Worm (Caenorhabditis elegans) whole organism, L1 larva: ENCODE data around the gene lec-7.

Experiments
- C04F5.9 ChIP-seq: sonication (generic microtip); optimal IDR thresholded peaks from 2 replicates; lab custom pipeline; 2016; ENCODE audit warnings: missing genetic modification characterization, missing compliant biosample characterization
- C16A3.4 ChIP-seq: fragments of 150-350 bp; optimal IDR thresholded peaks from 2 replicates; lab custom pipeline; 2014; ENCODE audit warnings: missing biosample characterization, missing genetic modification characterization
- C34B4.2 ChIP-seq: sonication (generic microtip); optimal IDR thresholded peaks from 2 replicates; lab custom pipeline; 2017; ENCODE audit warnings: mild to moderate bottlenecking, missing genetic modification characterization, missing compliant biosample characterization
- blmp-1 ChIP-seq: fragments of 150-350 bp; optimal IDR thresholded peaks from 2 replicates; lab custom pipeline; 2014; ENCODE audit warnings: missing biosample characterization, missing genetic modification characterization
- ceh-8 ChIP-seq: fragments of 200-800 bp; sonication (Bioruptor generic); optimal IDR thresholded peaks from 2 replicates; lab custom pipeline; 2018; ENCODE audit warnings: mild to moderate bottlenecking, missing genetic modification characterization, moderate library complexity, missing compliant biosample characterization
- ceh-82 ChIP-seq, 3 experiments: fragments of 150-350 bp in 1 of 3; sonication (generic microtip) in 2 of 3; optimal IDR thresholded peaks; 2 replicates each; lab custom pipeline; 2014 to 2017; ENCODE audit warnings: missing biosample characterization in 3 of 3, missing genetic modification characterization in 3 of 3
- dpl-1 ChIP-seq, 3 experiments: fragments of 150-350 bp in 2 of 3; sonication (generic microtip) in 1 of 3; optimal IDR thresholded peaks; 2 replicates each; lab custom pipeline; 2014 to 2017; ENCODE audit warnings: missing biosample characterization in 3 of 3, missing genetic modification characterization in 3 of 3, missing genetic modification reagents in 3 of 3
- dsc-1 ChIP-seq: sonication (generic microtip); optimal IDR thresholded peaks from 2 replicates; lab custom pipeline; 2016; ENCODE audit warnings: mild to moderate bottlenecking, missing genetic modification characterization, missing compliant biosample characterization
- efl-1 ChIP-seq, 4 experiments: fragments of 150-350 bp; optimal IDR thresholded peaks in 3 of 4; peaks in 1 of 4; 1 replicate in 1 of 4; 2 replicates in 3 of 4; lab custom pipeline; 2014; ENCODE audit warnings: missing biosample characterization in 2 of 4, missing genetic modification characterization in 2 of 4, missing genetic modification reagents in 2 of 4
- ets-5 ChIP-seq: fragments of 200-800 bp; sonication (Bioruptor generic); IDR thresholded peaks from 2 replicates; pipeline ENCODE4 v1.3.6; 2022; ENCODE audit warnings: missing genetic modification characterization, missing compliant biosample characterization
- hlh-4 ChIP-seq: sonication (generic microtip); optimal IDR thresholded peaks from 2 replicates; lab custom pipeline; 2016; ENCODE audit warnings: mild to moderate bottlenecking, missing genetic modification characterization, missing compliant biosample characterization
- isw-1 ChIP-seq: fragments of 200-800 bp; sonication (Bioruptor generic); IDR thresholded peaks from 2 replicates; pipeline ENCODE4 v1.3.6; 2022; ENCODE audit warnings: missing genetic modification characterization, missing compliant biosample characterization
- jun-1 ChIP-seq: fragments of 150-350 bp; optimal IDR thresholded peaks from 2 replicates; lab custom pipeline; 2014; ENCODE audit warnings: missing biosample characterization, missing genetic modification reagents, missing genetic modification characterization
- lin-14 ChIP-seq: fragments of 200-800 bp; sonication (Bioruptor generic); optimal IDR thresholded peaks from 2 replicates; lab custom pipeline; 2018; ENCODE audit warnings: mild to moderate bottlenecking, missing genetic modification characterization, moderate library complexity, missing compliant biosample characterization
- lin-35 ChIP-seq, 2 experiments: fragments of 150-350 bp; optimal IDR thresholded peaks; 2 replicates each; lab custom pipeline; 2014; ENCODE audit warnings: missing biosample characterization in 2 of 2, missing genetic modification characterization in 2 of 2, missing genetic modification reagents in 2 of 2
- mab-9 ChIP-seq: fragments of 200-800 bp; sonication (Bioruptor generic); IDR thresholded peaks from 2 replicates; pipeline ENCODE4 v1.3.6; 2022; ENCODE audit warnings: missing genetic modification reagents, missing genetic modification characterization, missing compliant biosample characterization
- mdl-1 ChIP-seq, 2 experiments: fragments of 150-350 bp; optimal IDR thresholded peaks; 2 replicates each; lab custom pipeline; 2014 to 2017; ENCODE audit warnings: missing biosample characterization in 2 of 2, missing genetic modification characterization in 2 of 2, inconsistent platforms in 1 of 2
- mep-1 ChIP-seq: fragments of 150-350 bp; optimal IDR thresholded peaks from 2 replicates; lab custom pipeline; 2014; ENCODE audit warnings: missing biosample characterization, missing genetic modification characterization
- nhr-11 ChIP-seq: fragments of 150-350 bp; optimal IDR thresholded peaks from 2 replicates; lab custom pipeline; 2014; ENCODE audit warnings: missing biosample characterization, missing genetic modification characterization
- nhr-12 ChIP-seq: sonication (generic microtip); optimal IDR thresholded peaks from 2 replicates; lab custom pipeline; 2017; ENCODE audit warnings: missing biosample characterization, missing genetic modification characterization
- snpc-4 ChIP-seq: fragments of 150-350 bp; optimal IDR thresholded peaks from 2 replicates; lab custom pipeline; 2014; ENCODE audit warnings: missing biosample characterization, missing genetic modification characterization
- sptf-1 ChIP-seq: fragments of 150-350 bp; optimal IDR thresholded peaks from 2 replicates; lab custom pipeline; 2014; ENCODE audit warnings: missing biosample characterization, missing genetic modification characterization
- tbx-2 ChIP-seq: sonication (generic microtip); optimal IDR thresholded peaks from 2 replicates; lab custom pipeline; 2016; ENCODE audit warnings: missing genetic modification characterization, missing compliant biosample characterization
- tlp-1 ChIP-seq: fragments of 150-350 bp; optimal IDR thresholded peaks from 2 replicates; lab custom pipeline; 2014; ENCODE audit warnings: missing biosample characterization, missing genetic modification characterization
- unc-86 ChIP-seq: sonication (generic microtip); optimal IDR thresholded peaks from 2 replicates; lab custom pipeline; 2016; ENCODE audit warnings: missing genetic modification characterization, missing compliant biosample characterization
- vab-15 ChIP-seq: sonication (generic microtip); optimal IDR thresholded peaks from 2 replicates; lab custom pipeline; 2017; ENCODE audit warnings: missing genotype, mild to moderate bottlenecking, missing genetic modification characterization, missing compliant biosample characterization
- xbp-1 ChIP-seq: sonication (generic microtip); optimal IDR thresholded peaks from 2 replicates; lab custom pipeline; 2016; ENCODE audit warnings: missing genetic modification characterization, missing compliant biosample characterization
- zag-1 ChIP-seq: fragments of 150-350 bp; optimal IDR thresholded peaks from 2 replicates; lab custom pipeline; 2014; ENCODE audit warnings: missing biosample characterization, missing genetic modification characterization

The lec-7 gene

DNA sequence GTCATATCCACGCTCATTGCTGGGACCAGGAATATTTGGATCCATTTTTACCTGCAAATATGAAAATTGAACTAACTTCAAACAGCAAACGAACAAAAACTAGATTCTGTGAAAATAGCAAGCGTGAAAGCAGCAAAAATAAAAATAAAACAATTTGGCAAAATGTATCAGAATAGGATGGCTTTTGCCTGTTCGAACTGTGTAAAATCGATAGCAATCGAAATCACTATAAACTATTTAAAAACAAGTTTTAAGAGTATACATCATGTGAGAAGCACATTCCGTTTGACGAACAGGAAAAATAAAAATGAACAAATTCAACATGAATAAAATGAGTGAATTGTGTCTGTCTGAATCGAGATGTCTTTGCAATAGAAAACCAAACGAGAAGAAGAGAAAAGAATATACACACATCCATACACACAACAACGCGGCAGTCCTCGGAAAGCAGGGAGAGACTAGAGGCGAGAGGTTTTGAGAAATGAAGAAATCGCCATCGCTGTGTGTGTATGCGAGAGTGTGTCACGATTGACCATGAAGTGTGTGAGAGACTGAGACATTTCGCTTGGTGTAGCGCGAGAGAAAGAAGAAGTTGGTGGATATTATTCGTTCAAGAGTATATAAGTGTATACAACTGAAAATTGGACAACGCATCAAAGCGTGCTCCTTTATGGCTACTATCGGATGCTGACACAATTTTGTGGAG, 47.7 kb downstream of the lec-7 start, which contains the start of gene phf-34 (continued):
- TF ChIP-seq ets-5 (GFP tag; lab: Robert Waterston, UW) = no peak
- peak; percentile 1 for TF ChIP-seq jun-1
- TF ChIP-seq dpl-1 (GFP tag; optimal IDR thresholded peaks at IDR 0.05; lab: Kevin White, UChicago) = peak in 1 of 3 experiments; percentile 25
- no peak for TF ChIP-seq C34B4.2 (tag; lab: Kevin White, UChicago)
- no peak for TF ChIP-seq hlh-4 (tag; lab: Kevin White, UChicago)
- TF ChIP-seq nhr-11 = no peak
- peak; percentile 42 for TF ChIP-seq tbx-2 (tag; lab: Kevin White, UChicago)
- no peak for TF ChIP-seq tlp-1
- no peak for TF ChIP-seq ceh-8 (GFP tag; lab: Kevin White, UChicago)
- TF ChIP-seq mep-1 (tag; lab: Kevin White, UChicago) = peak; percentile 68
- no peak for TF ChIP-seq zag-1 (tag; lab: Kevin White, UChicago)
- TF ChIP-seq C16A3.4 (tag; lab: Kevin White, UChicago) = peak; percentile 38
- TF ChIP-seq unc-86 (tag; lab: Kevin White, UChicago) = peak; percentile 19
- no peak for TF ChIP-seq mab-9 (GFP tag; lab: Robert Waterston, UW)
- TF ChIP-seq lin-14 = peak; percentile 88
- peak in 1 of 2 experiments; percentile 50 for TF ChIP-seq efl-1 (optimal IDR thresholded peaks at IDR 0.05; lab: Kevin White, UChicago)
- TF ChIP-seq efl-1 (GFP tag; optimal IDR thresholded peaks at IDR 0.05 in 1 of 2; lab: Kevin White, UChicago) = no peak
- no peak for TF ChIP-seq nhr-12 (tag; lab: Kevin White, UChicago)
- TF ChIP-seq xbp-1 = peak; percentile 26
- TF ChIP-seq ceh-82 (tag; optimal IDR thresholded peaks at IDR 0.05; lab: Kevin White, UChicago) = peak in 2 of 3 experiments; percentile 31 to 57
- peak; percentile 9 for TF ChIP-seq dsc-1
- TF ChIP-seq sptf-1 (tag; lab: Kevin White, UChicago) = no peak
- no peak for TF ChIP-seq vab-15 (tag; lab: Kevin White, UChicago)
- TF ChIP-seq snpc-4 (tag; lab: Kevin White, UChicago) = peak; percentile 32
- peak; percentile 73 for TF ChIP-seq blmp-1 (tag; lab: Kevin White, UChicago)
- TF ChIP-seq C04F5.9 (tag; lab: Kevin White, UChicago) = no peak
- TF ChIP-seq lin-35 (GFP tag; optimal IDR thresholded peaks at IDR 0.05; lab: Kevin White, UChicago) = peak; percentile 17 to 26
- TF ChIP-seq mdl-1 (tag; optimal IDR thresholded peaks at IDR 0.05; lab: Kevin White, UChicago) = peak in 1 of 2 experiments; percentile 44
- no peak for TF ChIP-seq isw-1 (GFP tag; lab: Robert Waterston, UW)
